Fruit fly (Drosophila melanogaster) whole organism, embryonic: ENCODE data around the gene Rbf2.

Experiments
- CG10147 ChIP-seq: fragments of 200-800 bp; sonication (Bioruptor generic); optimal IDR thresholded peaks from 2 replicates; lab custom pipeline; 2019; ENCODE audit warnings: missing biosample characterization, mild to moderate bottlenecking, missing genetic modification characterization, moderate library complexity
- CG10209 ChIP-seq: fragments of 200-800 bp; sonication (Bioruptor generic); optimal IDR thresholded peaks from 3 replicates; lab custom pipeline; 2017; ENCODE audit warnings: missing biosample characterization, mild to moderate bottlenecking, missing genetic modification characterization, missing genetic modification reagents
- CG10366 ChIP-seq: fragments of 200-800 bp; sonication (Bioruptor generic); IDR thresholded peaks from 2 replicates; pipeline ENCODE4 v1.3.6; 2022; ENCODE audit warnings: missing biosample characterization, missing genetic modification characterization
- CG11247 ChIP-seq: fragments of 200-800 bp; sonication (Bioruptor generic); IDR thresholded peaks from 2 replicates; pipeline ENCODE4 v1.3.6; 2022; ENCODE audit warnings: missing biosample characterization, missing genetic modification characterization
- CG12391 ChIP-seq: fragments of 200-800 bp; sonication (Bioruptor generic); optimal IDR thresholded peaks from 3 replicates; lab custom pipeline; 2018; ENCODE audit warnings: missing biosample characterization, mild to moderate bottlenecking, missing genetic modification characterization, moderate library complexity
- CG14014 ChIP-seq: fragments of 200-800 bp; sonication (Bioruptor generic); IDR thresholded peaks from 2 replicates; pipeline ENCODE4 v1.3.6; 2022; ENCODE audit warnings: missing biosample characterization, missing genetic modification characterization
- CG14667 ChIP-seq: fragments of 200-800 bp; sonication (Bioruptor generic); IDR thresholded peaks from 2 replicates; pipeline ENCODE4 v1.3.6; 2022; ENCODE audit warnings: missing biosample characterization, missing genetic modification characterization
- CG14710 ChIP-seq: fragments of 200-800 bp; sonication (Bioruptor generic); optimal IDR thresholded peaks from 3 replicates; lab custom pipeline; 2019; ENCODE audit warnings: missing biosample characterization, mild to moderate bottlenecking, missing genetic modification characterization, moderate library complexity
- CG18262 ChIP-seq: fragments of 200-800 bp; optimal IDR thresholded peaks from 3 replicates; lab custom pipeline; 2019; ENCODE audit warnings: missing biosample characterization, mild to moderate bottlenecking, missing genetic modification characterization, moderate library complexity
- CG18599 ChIP-seq: fragments of 200-800 bp; sonication (Bioruptor generic); optimal IDR thresholded peaks from 3 replicates; lab custom pipeline; 2017; ENCODE audit warnings: missing biosample characterization, missing genetic modification characterization, mild to moderate bottlenecking, moderate library complexity, missing genetic modification reagents
- CG3065 ChIP-seq: fragments of 200-800 bp; sonication (Bioruptor generic); optimal IDR thresholded peaks from 2 replicates; lab custom pipeline; 2016; ENCODE audit warnings: missing biosample characterization, missing genetic modification characterization
- CG32532 ChIP-seq: fragments of 200-800 bp; sonication (Bioruptor generic); IDR thresholded peaks from 2 replicates; pipeline ENCODE4 v1.3.6; 2022; ENCODE audit warnings: missing biosample characterization, missing genetic modification characterization
- CG3407 ChIP-seq: fragments of 200-800 bp; sonication (Bioruptor generic); optimal IDR thresholded peaks from 2 replicates; lab custom pipeline; 2018; ENCODE audit warnings: missing biosample characterization, mild to moderate bottlenecking, missing genetic modification characterization
- CG6765 ChIP-seq: fragments of 200-800 bp; sonication (Bioruptor generic); optimal IDR thresholded peaks from 3 replicates; lab custom pipeline; 2017; ENCODE audit warnings: missing biosample characterization, mild to moderate bottlenecking, missing genetic modification characterization
- CG8290 ChIP-seq, 3 experiments: fragments of 200-800 bp; sonication (Bioruptor generic); optimal IDR thresholded peaks; 2 replicates each; lab custom pipeline; 2016 to 2019; ENCODE audit warnings: missing biosample characterization in 3 of 3, missing genetic modification characterization in 3 of 3, mild to moderate bottlenecking in 2 of 3, moderate library complexity in 1 of 3
- CHES-1-like ChIP-seq: fragments of 200-800 bp; sonication (Bioruptor generic); optimal IDR thresholded peaks from 2 replicates; lab custom pipeline; 2016; ENCODE audit warnings: missing biosample characterization, missing genetic modification characterization
- Elba2 ChIP-seq: fragments of 200-800 bp; sonication (Bioruptor generic); optimal IDR thresholded peaks from 3 replicates; lab custom pipeline; 2016; ENCODE audit warnings: missing biosample characterization, missing genetic modification characterization
- MESR4 ChIP-seq: fragments of 200-800 bp; sonication (Bioruptor generic); optimal IDR thresholded peaks from 2 replicates; lab custom pipeline; 2018; ENCODE audit warnings: missing biosample characterization, mild to moderate bottlenecking, missing genetic modification characterization, moderate library complexity
- Max ChIP-seq: fragments of 200-800 bp; sonication (Bioruptor generic); optimal IDR thresholded peaks from 2 replicates; lab custom pipeline; 2016; ENCODE audit warnings: missing biosample characterization, mild to moderate bottlenecking, missing genetic modification characterization
- Med ChIP-seq: fragments of 200-800 bp; sonication (Bioruptor generic); peaks from one replicate; lab custom pipeline; 2016; ENCODE audit warnings: missing biosample characterization, missing genetic modification characterization, mild to moderate bottlenecking, inconsistent platforms, moderate library complexity
- Opbp ChIP-seq: fragments of 200-800 bp; sonication (Bioruptor generic); IDR thresholded peaks from 3 replicates; pipeline ENCODE4 v1.3.6; 2022; ENCODE audit warnings: missing biosample characterization, missing genetic modification characterization; ENCODE audit not compliant: partially characterized antibody
- Spps ChIP-seq: fragments of 200-800 bp; sonication (Bioruptor generic); optimal IDR thresholded peaks from 2 replicates; lab custom pipeline; 2018; ENCODE audit warnings: missing biosample characterization, mild to moderate bottlenecking, missing genetic modification characterization
- TFAM ChIP-seq: fragments of 200-800 bp; sonication (Bioruptor generic); optimal IDR thresholded peaks from 2 replicates; lab custom pipeline; 2017; ENCODE audit warnings: missing biosample characterization, missing genetic modification characterization, inconsistent platforms
- Taf1 ChIP-seq: fragments of 200-800 bp; sonication (Bioruptor generic); IDR thresholded peaks from 2 replicates; pipeline ENCODE4 v1.3.6; 2022; ENCODE audit warnings: missing biosample characterization, missing genetic modification characterization
- al ChIP-seq: fragments of 200-800 bp; sonication (Bioruptor generic); IDR thresholded peaks from 2 replicates; pipeline ENCODE4 v1.3.6; 2022; ENCODE audit warnings: missing biosample characterization, missing genetic modification characterization
- bbx ChIP-seq: fragments of 200-800 bp; sonication (Bioruptor generic); IDR thresholded peaks from 2 replicates; pipeline ENCODE4 v1.3.6; 2022; ENCODE audit warnings: missing biosample characterization, missing genetic modification characterization; ENCODE audit not compliant: partially characterized antibody
- cas ChIP-seq: fragments of 200-800 bp; sonication (Bioruptor generic); IDR thresholded peaks from 2 replicates; pipeline ENCODE4 v1.3.6; 2022; ENCODE audit warnings: missing biosample characterization, missing genetic modification characterization
- cg ChIP-seq: fragments of 200-800 bp; sonication (Bioruptor generic); optimal IDR thresholded peaks from 3 replicates; lab custom pipeline; 2019; ENCODE audit warnings: missing biosample characterization, mild to moderate bottlenecking, missing genetic modification characterization, moderate library complexity
- ci ChIP-seq: fragments of 200-800 bp; sonication (Bioruptor generic); IDR thresholded peaks from 3 replicates; pipeline ENCODE4 v1.3.6; 2022; ENCODE audit warnings: missing biosample characterization, missing genetic modification characterization
- croc ChIP-seq: fragments of 200-800 bp; sonication (Bioruptor generic); conservative IDR thresholded peaks from 3 replicates; pipeline ENCODE4 v1.3.6; 2022; ENCODE audit warnings: missing biosample characterization, missing genetic modification characterization
- crp ChIP-seq, 2 experiments: fragments of 200-800 bp; sonication (Bioruptor generic); optimal IDR thresholded peaks; 2 replicates in 1 of 2; 3 replicates in 1 of 2; lab custom pipeline; 2017; ENCODE audit warnings: missing biosample characterization in 2 of 2, missing genetic modification characterization in 2 of 2, mild to moderate bottlenecking in 1 of 2, moderate library complexity in 1 of 2
- dimm ChIP-seq: fragments of 200-800 bp; sonication (Bioruptor generic); IDR thresholded peaks from 2 replicates; pipeline ENCODE4 v1.3.6; 2022; ENCODE audit warnings: missing biosample characterization, missing genetic modification characterization
- emc ChIP-seq: fragments of 200-800 bp; sonication (Bioruptor generic); optimal IDR thresholded peaks from 2 replicates; lab custom pipeline; 2016; ENCODE audit warnings: missing biosample characterization, missing genetic modification characterization
- fd64A ChIP-seq: fragments of 200-800 bp; sonication (Bioruptor generic); optimal IDR thresholded peaks from 3 replicates; lab custom pipeline; 2018; ENCODE audit warnings: missing biosample characterization, mild to moderate bottlenecking, missing genetic modification characterization
- fd96Cb ChIP-seq: fragments of 200-800 bp; sonication (Bioruptor generic); optimal IDR thresholded peaks from 2 replicates; lab custom pipeline; 2018; ENCODE audit warnings: missing biosample characterization, mild to moderate bottlenecking, missing genetic modification characterization, moderate library complexity
- gem ChIP-seq: fragments of 200-800 bp; sonication (Bioruptor generic); optimal IDR thresholded peaks from 2 replicates; lab custom pipeline; 2019; ENCODE audit warnings: missing biosample characterization, mild to moderate bottlenecking, missing genetic modification characterization, moderate library complexity
- grn ChIP-seq: fragments of 200-800 bp; sonication (Bioruptor generic); optimal IDR thresholded peaks from 3 replicates; lab custom pipeline; 2017; ENCODE audit warnings: missing biosample characterization, missing genetic modification characterization
- h ChIP-seq: fragments of >200 bp; optimal IDR thresholded peaks from 2 replicates; lab custom pipeline; 2017
- ham ChIP-seq: fragments of 200-800 bp; sonication (Bioruptor generic); IDR thresholded peaks from 2 replicates; pipeline ENCODE4 v1.3.6; 2022; ENCODE audit warnings: missing biosample characterization, missing genetic modification characterization
- hb ChIP-seq: fragments of 200-800 bp; sonication (Bioruptor generic); IDR thresholded peaks from 3 replicates; pipeline ENCODE4 v1.3.6; 2022; ENCODE audit warnings: missing biosample characterization, missing genetic modification characterization; ENCODE audit not compliant: partially characterized antibody
- lilli ChIP-seq: fragments of 200-800 bp; sonication (Bioruptor generic); optimal IDR thresholded peaks from 3 replicates; lab custom pipeline; 2016; ENCODE audit warnings: missing biosample characterization, missing genetic modification characterization
- luna ChIP-seq: fragments of 200-800 bp; sonication (Bioruptor generic); optimal IDR thresholded peaks from 2 replicates; lab custom pipeline; 2016; ENCODE audit warnings: missing biosample characterization, missing genetic modification characterization
- mirr ChIP-seq: fragments of 200-800 bp; sonication (Bioruptor generic); optimal IDR thresholded peaks from 3 replicates; lab custom pipeline; 2018; ENCODE audit warnings: missing biosample characterization, mild to moderate bottlenecking, missing genetic modification characterization
- salm ChIP-seq: fragments of 200-800 bp; sonication (Bioruptor generic); optimal IDR thresholded peaks from 2 replicates; lab custom pipeline; 2018; ENCODE audit warnings: missing biosample characterization, mild to moderate bottlenecking, missing genetic modification characterization
- sd ChIP-seq: fragments of 200-800 bp; sonication (Bioruptor generic); optimal IDR thresholded peaks from 3 replicates; lab custom pipeline; 2018; ENCODE audit warnings: missing biosample characterization, mild to moderate bottlenecking, missing genetic modification characterization, moderate library complexity
- so ChIP-seq: fragments of 200-800 bp; sonication (Bioruptor generic); IDR thresholded peaks from 3 replicates; pipeline ENCODE4 v1.3.6; 2022; ENCODE audit warnings: missing biosample characterization, missing genetic modification characterization
- unc-4 ChIP-seq: fragments of 200-800 bp; sonication (Bioruptor generic); IDR thresholded peaks from 2 replicates; pipeline ENCODE4 v1.3.6; 2022; ENCODE audit warnings: missing biosample characterization, missing genetic modification characterization; ENCODE audit not compliant: partially characterized antibody
- unpg ChIP-seq: fragments of 200-800 bp; sonication (Bioruptor generic); optimal IDR thresholded peaks from 3 replicates; lab custom pipeline; 2018; ENCODE audit warnings: missing biosample characterization, mild to moderate bottlenecking, missing genetic modification characterization, moderate library complexity
- wor ChIP-seq: fragments of 200-800 bp; sonication (Bioruptor generic); IDR thresholded peaks from 2 replicates; pipeline ENCODE4 v1.3.6; 2022; ENCODE audit warnings: missing biosample characterization, missing genetic modification characterization
- zfh1 ChIP-seq: fragments of 200-800 bp; sonication (Bioruptor generic); IDR thresholded peaks from 3 replicates; pipeline ENCODE4 v1.3.6; 2022; ENCODE audit warnings: missing biosample characterization, missing genetic modification characterization
- zfh2 ChIP-seq: fragments of 200-800 bp; sonication (Bioruptor generic); optimal IDR thresholded peaks from 2 replicates; lab custom pipeline; 2016; ENCODE audit warnings: missing biosample characterization, missing genetic modification characterization

Rbf2 gene

dm6 chr3R:16005943-16006342 is 40.7 kb downstream of the Rbf2 start (continued):
- TF ChIP-seq CG12391 (tag; lab: Kevin White, UChicago) (peak; percentile 29), CG8290 (GFP tag; optimal IDR thresholded peaks at IDR 0.05; lab: Kevin White, UChicago) (no peak), CG8290 (tag; optimal IDR thresholded peaks at IDR 0.05; lab: Kevin White, UChicago) (peak in 1 of 2 experiments; percentile 62), sd (no peak), lilli (GFP tag; lab: Kevin White, UChicago) (peak; percentile 3), MESR4 (GFP tag; lab: Kevin White, UChicago) (no peak), luna (GFP tag; lab: Kevin White, UChicago) (no peak), zfh1 (GFP tag; lab: Robert Waterston, UW) (no peak), ham (GFP tag; lab: Robert Waterston, UW) (no peak), ci (GFP tag; lab: Robert Waterston, UW) (peak; percentile 42; the same call in 1 of the 3 replicates), CG14710 (tag; lab: Kevin White, UChicago) (peak; percentile 41), croc (no peak), CG32532 (GFP tag; lab: Robert Waterston, UW) (no peak), CG3065 (GFP tag; lab: Kevin White, UChicago) (no peak), fd64A (GFP tag; lab: Kevin White, UChicago) (peak; percentile 73), emc (no peak), grn (GFP tag; lab: Kevin White, UChicago) (no peak), unc-4 (GFP tag; lab: Robert Waterston, UW) (no peak), CG11247 (no peak), bbx (GFP tag; lab: Robert Waterston, UW) (no peak), Max (no peak), al (GFP tag; lab: Robert Waterston, UW) (no peak), fd96Cb (tag; lab: Kevin White, UChicago) (peak; percentile 20), CG10147 (GFP tag; lab: Kevin White, UChicago) (peak; percentile 18), CG18262 (tag; lab: Kevin White, UChicago) (peak; percentile 32), salm (tag; lab: Kevin White, UChicago) (peak; percentile 44), CHES-1-like (GFP tag; lab: Kevin White, UChicago) (no peak), Spps (no peak), CG14014 (GFP tag; lab: Robert Waterston, UW) (no peak; the same call in 1 of the 2 replicates), zfh2 (no peak), gem (tag; lab: Kevin White, UChicago) (peak; percentile 60), Elba2 (GFP tag; lab: Kevin White, UChicago) (no peak), Taf1 (no peak), Opbp (GFP tag; lab: Robert Waterston, UW) (no peak), CG18599 (GFP tag; lab: Kevin White, UChicago) (peak; percentile 26), Med (GFP tag; lab: Kevin White, UChicago) (peak; percentile 93), crp (GFP tag; optimal IDR thresholded peaks at IDR 0.05; lab: Kevin White, UChicago) (no peak), wor (GFP tag; lab: Robert Waterston, UW) (no peak), unpg (GFP tag; lab: Kevin White, UChicago) (peak; percentile 61), CG14667 (GFP tag; lab: Robert Waterston, UW) (no peak), CG10366 (no peak), TFAM (GFP tag; lab: Kevin White, UChicago) (no peak), h (lab: Kevin White, UChicago) (no peak), CG10209 (GFP tag; lab: Kevin White, UChicago) (peak; percentile 23), cas (GFP tag; lab: Robert Waterston, UW) (no peak), mirr (no peak), CG3407 (GFP tag; lab: Kevin White, UChicago) (peak; percentile 49), cg (GFP tag; lab: Kevin White, UChicago) (no peak), so (GFP tag; lab: Robert Waterston, UW) (no peak), CG6765 (GFP tag; lab: Kevin White, UChicago) (peak; percentile 36), hb (GFP tag; lab: Robert Waterston, UW) (no peak), dimm (no peak)
